Worm (Caenorhabditis elegans): ENCODE results near the gene C06A6.7.

- TF ChIP-seq sea-2 (GFP tag; IDR thresholded peaks at IDR 0.05) (no peak), unc-62 (GFP tag; optimal IDR thresholded peaks at IDR 0.05) (no peak), rec-8 (tag; optimal IDR thresholded peaks at IDR 0.05) (no peak), attf-5 (GFP tag; optimal IDR thresholded peaks at IDR 0.05) (no peak), ceh-27 (GFP tag; optimal IDR thresholded peaks at IDR 0.05) (no peak), ekl-4 (GFP tag; IDR thresholded peaks at IDR 0.05) (no peak), snpc-3.4 (tag; optimal IDR thresholded peaks at IDR 0.05) (no peak), nfyb-1 (GFP tag; IDR thresholded peaks at IDR 0.05) (no peak), bed-1 (GFP tag; IDR thresholded peaks at IDR 0.05) (no peak)
These were observed 29.7 kb downstream of the C06A6.7 start, which contains the start of gene C33H5.1 for ce11 chrIV:7808583-7808982.
